Fruit fly (Drosophila melanogaster): ENCODE measurements around the gene CG31221.

CG31221 gene

DNA sequence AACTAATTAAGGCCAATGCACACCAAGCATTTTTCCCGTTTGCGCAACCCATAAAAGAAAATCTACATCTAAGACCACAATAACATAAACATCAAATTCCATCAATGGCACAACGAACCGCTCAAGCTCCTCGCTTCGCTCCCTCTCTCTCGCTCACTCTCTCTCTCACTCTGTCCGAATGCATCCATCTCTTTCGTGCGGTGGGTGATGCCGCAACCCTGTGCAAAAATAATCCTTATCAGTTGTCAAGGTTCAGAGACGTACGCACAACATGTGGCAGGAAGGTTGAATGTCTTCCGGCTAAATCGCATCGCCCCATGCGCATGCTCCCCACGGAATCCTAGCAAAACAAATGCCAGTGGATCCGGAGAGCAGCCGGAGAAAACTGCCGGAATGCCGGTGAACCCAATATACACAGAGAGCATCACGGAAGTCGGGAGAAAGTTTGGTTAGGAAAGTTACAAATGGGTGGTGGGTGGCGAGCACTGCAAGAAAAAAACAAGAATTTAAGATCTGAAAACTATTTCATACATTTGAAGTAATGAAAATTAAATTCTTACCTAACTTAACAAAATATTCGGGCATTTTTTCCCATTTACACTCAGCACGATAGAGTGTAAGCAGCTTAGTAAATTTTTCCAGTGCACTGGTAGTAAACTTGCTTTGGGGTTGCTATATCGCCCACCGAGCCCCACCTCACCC, 86.3 kb downstream of the CG31221 start:
- TF ChIP-seq CG8478 (optimal IDR thresholded peaks at IDR 0.05), result no peak
- no peak for TF ChIP-seq CTCF (optimal IDR thresholded peaks at IDR 0.05)

DNA sequence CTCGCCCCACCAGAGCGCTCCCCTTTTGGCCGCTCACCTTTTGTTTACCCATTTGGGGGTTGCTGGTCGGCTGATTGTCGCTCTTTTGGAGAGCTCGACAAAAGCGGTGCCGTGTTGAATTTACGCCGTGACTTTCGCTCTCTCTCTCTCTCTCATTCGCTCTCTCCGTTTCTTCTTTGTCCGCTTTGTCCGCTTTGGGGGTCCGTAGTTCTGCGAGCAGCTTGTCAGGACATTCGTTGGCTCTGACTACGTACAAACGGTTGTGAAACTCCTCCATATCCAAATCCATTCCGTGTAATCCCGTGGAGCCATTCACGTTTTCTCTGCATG, 86.8 kb downstream of the CG31221 start:
- TF ChIP-seq CTCF (optimal IDR thresholded peaks at IDR 0.05), result no peak
- no peak for TF ChIP-seq CG8478 (optimal IDR thresholded peaks at IDR 0.05)

DNA sequence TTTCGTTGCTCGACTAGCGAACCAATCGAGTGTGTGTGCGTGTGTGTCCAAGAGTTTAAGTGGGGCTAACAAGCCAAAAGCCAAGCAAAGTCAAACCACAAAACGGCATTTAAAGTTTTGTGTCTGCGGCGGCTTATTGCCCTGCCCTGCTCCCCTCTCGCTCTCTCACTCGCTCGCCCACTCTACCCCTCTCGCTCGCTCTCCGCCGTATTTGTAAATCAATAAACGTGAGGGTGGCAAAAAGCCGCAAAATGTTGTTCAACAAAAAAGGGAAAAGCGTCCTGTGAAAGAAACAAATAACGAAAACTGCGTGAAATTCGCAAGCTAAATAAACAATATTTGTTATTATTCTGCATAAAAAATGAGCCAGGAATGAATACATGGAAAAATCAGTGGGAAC, 87.3 kb downstream of the CG31221 start:
- no peak for TF ChIP-seq CTCF (optimal IDR thresholded peaks at IDR 0.05)
- no peak for TF ChIP-seq CG8478 (optimal IDR thresholded peaks at IDR 0.05)

DNA sequence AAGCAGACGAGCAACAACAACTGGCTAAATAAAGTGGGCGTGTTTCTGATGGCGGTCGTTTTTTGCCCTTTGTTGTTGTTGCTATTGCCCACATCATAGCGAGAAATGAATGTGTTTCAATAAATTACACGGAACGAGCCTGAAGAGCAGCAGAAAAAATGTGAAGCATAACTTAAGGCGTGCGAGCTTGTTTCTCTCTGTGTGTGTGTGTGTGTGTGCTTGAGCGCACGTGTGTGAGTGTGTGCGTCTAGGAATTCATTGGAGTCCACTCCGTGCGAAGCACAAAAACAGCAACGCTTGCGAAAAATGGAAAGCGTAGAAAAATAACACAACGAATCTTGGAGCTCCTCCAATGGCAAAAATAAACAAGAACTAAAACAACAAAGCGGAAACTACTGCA, 88.1 kb downstream of the CG31221 start:
- no peak for TF ChIP-seq CG8478 (optimal IDR thresholded peaks at IDR 0.05)

DNA sequence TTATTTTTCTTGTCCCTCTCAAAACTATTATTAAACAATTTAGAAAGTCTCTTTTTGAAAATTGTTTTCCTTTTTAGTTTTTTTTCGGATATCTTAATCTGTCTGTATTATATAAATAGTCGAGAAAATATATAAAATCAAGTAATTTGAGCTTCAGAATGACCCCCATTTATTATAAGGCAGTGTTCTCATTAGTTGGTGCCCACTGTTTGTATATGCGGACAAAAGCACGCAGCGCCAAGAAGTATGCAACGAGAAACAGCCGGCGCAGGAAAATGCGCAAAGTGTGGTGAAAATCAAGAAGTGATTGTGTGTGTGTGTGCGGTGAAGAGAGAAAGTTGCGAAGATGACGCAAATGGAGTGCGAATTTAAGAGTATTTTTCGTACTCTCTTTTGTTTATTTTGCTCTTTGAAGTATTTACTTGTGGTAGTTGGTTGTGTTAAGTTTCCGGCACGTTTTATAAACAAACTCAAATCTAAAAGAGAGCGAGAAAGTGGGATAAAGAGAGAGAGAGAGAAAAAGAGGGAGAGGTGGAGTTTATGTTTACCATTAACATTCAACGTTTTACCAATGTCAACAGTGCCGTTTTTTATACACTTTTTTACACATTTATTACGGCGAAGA, 90.7 kb downstream of the CG31221 start:
- TF ChIP-seq CTCF (optimal IDR thresholded peaks at IDR 0.05) (no peak), CG8478 (optimal IDR thresholded peaks at IDR 0.05) (no peak)

DNA sequence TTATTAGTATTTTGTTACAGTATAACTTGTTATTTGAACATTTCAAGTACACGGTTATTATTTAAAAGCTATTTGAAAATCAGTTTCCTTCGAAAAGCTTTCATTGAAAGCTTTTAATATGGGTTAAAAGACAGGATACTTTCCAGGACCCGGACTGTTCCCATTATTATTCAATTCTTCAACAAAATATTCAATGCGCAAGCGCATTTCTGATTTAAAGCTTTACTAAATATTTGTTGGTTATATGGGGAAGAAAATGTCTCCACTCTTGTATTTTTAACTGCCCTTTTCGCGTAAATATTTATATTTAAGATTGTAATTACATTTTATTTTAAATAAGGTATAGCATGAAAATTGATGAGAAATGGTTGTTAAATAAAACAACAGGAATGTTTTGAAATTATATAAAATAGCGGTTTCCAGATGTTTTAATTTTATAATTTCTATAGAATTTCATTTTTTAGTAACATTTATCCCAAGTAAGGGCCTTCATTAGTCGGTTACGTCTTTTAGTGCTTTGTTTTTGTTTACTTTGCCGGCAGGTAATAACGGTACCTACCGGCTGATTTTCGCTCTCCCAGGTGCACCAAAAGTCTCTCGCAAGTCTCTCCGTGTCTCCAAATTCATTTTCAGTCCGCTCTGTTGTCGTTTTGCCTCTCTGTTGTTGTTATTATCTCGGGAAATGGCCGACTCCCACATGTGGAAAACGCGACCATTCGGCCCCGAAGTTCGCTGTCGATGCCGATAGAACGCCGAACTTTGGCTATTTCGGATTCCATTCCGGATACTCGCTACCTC, 96.1 kb downstream of the CG31221 start:
- TF ChIP-seq CTCF (optimal IDR thresholded peaks at IDR 0.05) (no peak), CG8478 (optimal IDR thresholded peaks at IDR 0.05) (no peak)

DNA sequence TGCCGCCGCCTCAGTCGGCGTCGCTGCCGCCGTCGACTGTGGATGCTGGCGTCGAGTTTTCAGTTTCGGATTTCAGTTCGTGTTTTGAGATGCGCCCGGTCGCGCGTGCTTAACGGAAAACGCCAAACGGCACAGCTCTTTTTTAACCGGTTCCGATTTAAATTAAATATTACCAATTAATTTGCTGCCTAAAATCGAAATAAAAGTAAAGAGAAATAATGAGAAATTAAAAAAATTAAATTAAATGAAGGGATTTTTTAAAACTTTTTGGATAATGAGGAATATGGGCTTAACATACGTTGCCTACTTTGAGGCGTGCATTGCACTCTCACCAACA, 96.7 kb downstream of the CG31221 start:
- no peak for TF ChIP-seq CTCF (optimal IDR thresholded peaks at IDR 0.05)
- no peak for TF ChIP-seq CG8478 (optimal IDR thresholded peaks at IDR 0.05)
